Fruit fly (Drosophila melanogaster) whole organism, pupa: ENCODE results near the gene Spn28F.
A peak's percentile ranks its signal among the peaks of the same experiment; 100 is the strongest.

ENCODE experiments used
- CG10348 ChIP-seq: fragments of 200-800 bp; sonication (Bioruptor generic); IDR thresholded peaks from 2 replicates; pipeline ENCODE4 v1.3.6; 2022; ENCODE audit warnings: missing biosample characterization, missing genetic modification characterization
- CG12605 ChIP-seq: fragments of 200-800 bp; sonication (Bioruptor generic); IDR thresholded peaks from 2 replicates; pipeline ENCODE4 v1.3.6; 2022; ENCODE audit warnings: missing biosample characterization, missing genetic modification characterization
- CG13204 ChIP-seq: fragments of 200-800 bp; sonication (Bioruptor generic); optimal IDR thresholded peaks from 2 replicates; lab custom pipeline; 2018; ENCODE audit warnings: missing biosample characterization, mild to moderate bottlenecking, missing genetic modification characterization, moderate library complexity
- CG14655 ChIP-seq: fragments of 200-800 bp; sonication (Bioruptor generic); optimal IDR thresholded peaks from 3 replicates; lab custom pipeline; 2017; ENCODE audit warnings: mild to moderate bottlenecking, missing biosample characterization, missing genetic modification reagents, missing genetic modification characterization
- CG15710 ChIP-seq: fragments of 200-800 bp; sonication (Bioruptor generic); optimal IDR thresholded peaks from 2 replicates; lab custom pipeline; 2018; ENCODE audit warnings: missing biosample characterization, mild to moderate bottlenecking, missing genetic modification characterization, moderate library complexity
- CG17806 ChIP-seq: fragments of 200-800 bp; sonication (Bioruptor generic); optimal IDR thresholded peaks from 2 replicates; lab custom pipeline; 2018; ENCODE audit warnings: missing biosample characterization, mild to moderate bottlenecking, missing genetic modification characterization, moderate library complexity
- CG32121 ChIP-seq: fragments of 200-800 bp; sonication (Bioruptor generic); IDR thresholded peaks from 2 replicates; pipeline ENCODE4 v1.3.6; 2022; ENCODE audit warnings: missing biosample characterization, missing genetic modification characterization
- CG34367 ChIP-seq: fragments of 200-800 bp; sonication (Bioruptor generic); optimal IDR thresholded peaks from 2 replicates; lab custom pipeline; 2018; ENCODE audit warnings: missing biosample characterization, mild to moderate bottlenecking, missing genetic modification characterization
- CG4496 ChIP-seq: fragments of 200-800 bp; sonication (Bioruptor generic); IDR thresholded peaks from 3 replicates; pipeline ENCODE4 v1.3.6; 2022; ENCODE audit warnings: missing biosample characterization, missing genetic modification characterization
- CG8159 ChIP-seq: fragments of 200-800 bp; sonication (Bioruptor generic); optimal IDR thresholded peaks from 3 replicates; lab custom pipeline; 2018; ENCODE audit warnings: missing biosample characterization, mild to moderate bottlenecking, missing genetic modification characterization, moderate library complexity
- CG8301 ChIP-seq: fragments of 200-800 bp; sonication (Bioruptor generic); optimal IDR thresholded peaks from 2 replicates; lab custom pipeline; 2018; ENCODE audit warnings: missing biosample characterization, mild to moderate bottlenecking, missing genetic modification characterization
- CG9948 ChIP-seq: fragments of 200-800 bp; sonication (Bioruptor generic); optimal IDR thresholded peaks from 2 replicates; lab custom pipeline; 2018; ENCODE audit warnings: missing biosample characterization, mild to moderate bottlenecking, missing genetic modification characterization, moderate library complexity
- D1 ChIP-seq: fragments of 200-800 bp; sonication (Bioruptor generic); optimal IDR thresholded peaks from 2 replicates; lab custom pipeline; 2018; ENCODE audit warnings: missing biosample characterization, mild to moderate bottlenecking, missing genetic modification characterization, moderate library complexity
- EcR ChIP-seq: fragments of 200-800 bp; sonication (Bioruptor generic); optimal IDR thresholded peaks from 3 replicates; lab custom pipeline; 2019; ENCODE audit warnings: missing biosample characterization, missing genetic modification characterization, mild to moderate bottlenecking, moderate library complexity, missing genetic modification reagents
- Ets98B ChIP-seq: fragments of 200-800 bp; sonication (Bioruptor generic); IDR thresholded peaks from 2 replicates; pipeline ENCODE4 v1.3.6; 2022; ENCODE audit warnings: missing biosample characterization, missing genetic modification characterization
- Pif1A ChIP-seq: fragments of 200-800 bp; sonication (Bioruptor generic); optimal IDR thresholded peaks from 3 replicates; lab custom pipeline; 2016; ENCODE audit warnings: missing biosample characterization, missing genetic modification characterization
- Pif1B ChIP-seq: fragments of 200-800 bp; sonication (Bioruptor generic); optimal IDR thresholded peaks from 3 replicates; lab custom pipeline; 2016; ENCODE audit warnings: missing biosample characterization, missing genetic modification characterization
- Snoo ChIP-seq: fragments of 200-800 bp; sonication (Bioruptor generic); optimal IDR thresholded peaks from 3 replicates; lab custom pipeline; 2017; ENCODE audit warnings: missing biosample characterization, mild to moderate bottlenecking, missing genetic modification characterization, inconsistent platforms
- fd96Ca ChIP-seq: fragments of 200-800 bp; sonication (Bioruptor generic); IDR thresholded peaks from 3 replicates; pipeline ENCODE4 v1.3.6; 2022; ENCODE audit warnings: missing biosample characterization, missing genetic modification characterization
- gl ChIP-seq: fragments of 200-800 bp; sonication (Bioruptor generic); optimal IDR thresholded peaks from 2 replicates; lab custom pipeline; 2018; ENCODE audit warnings: missing biosample characterization, mild to moderate bottlenecking, missing genetic modification characterization
- rn ChIP-seq: fragments of 200-800 bp; sonication (Bioruptor generic); IDR thresholded peaks from 2 replicates; pipeline ENCODE4 v1.3.6; 2022; ENCODE audit warnings: missing biosample characterization, missing genetic modification characterization

The Spn28F gene

dm6 chr2L:8203748-8204147, 37.9 kb downstream of the Spn28F start:
- TF ChIP-seq CG10348 (GFP tag; lab: Robert Waterston, UW) (no peak), CG4496 (no peak), CG34367 (no peak), CG8301 (tag; lab: Kevin White, UChicago) (no peak), fd96Ca (GFP tag; lab: Robert Waterston, UW) (no peak), CG8159 (tag; lab: Kevin White, UChicago) (no peak), CG17806 (tag; lab: Kevin White, UChicago) (no peak)

dm6 chr2L:8202569-8202968, 39.0 kb downstream of the Spn28F start:
- TF ChIP-seq CG12605 (GFP tag; lab: Robert Waterston, UW) (0 out of 2 replicates have a peak, but pooled peaks have one; percentile 30), gl (peak; percentile 21), Snoo (tag; lab: Kevin White, UChicago) (no peak), CG4496 (0 out of 3 replicates have a peak, but pooled peaks have one; percentile 36)
- TF ChIP-seq, all 21 proteins: peak for 3

dm6 chr2L:8198757-8199156, 42.8 kb downstream of the Spn28F start, which contains the start of gene PGAP5:
TSS of gene PGAP5 (plus strand) at chr2L:8198882.
- TF ChIP-seq gl (no peak), Ets98B (GFP tag; lab: Robert Waterston, UW) (no peak), CG8301 (tag; lab: Kevin White, UChicago) (no peak), fd96Ca (GFP tag; lab: Robert Waterston, UW) (no peak), CG8159 (tag; lab: Kevin White, UChicago) (no peak), Snoo (tag; lab: Kevin White, UChicago) (no peak), rn (GFP tag; lab: Robert Waterston, UW) (no peak), CG12605 (GFP tag; lab: Robert Waterston, UW) (no peak)

- TF ChIP-seq D1 (tag; lab: Kevin White, UChicago) (no peak), CG12605 (GFP tag; lab: Robert Waterston, UW) (no peak), CG10348 (GFP tag; lab: Robert Waterston, UW) (no peak), CG32121 (GFP tag; lab: Robert Waterston, UW) (no peak), CG9948 (tag; lab: Kevin White, UChicago) (no peak), Ets98B (GFP tag; lab: Robert Waterston, UW) (no peak), CG34367 (no peak), CG15710 (tag; lab: Kevin White, UChicago) (no peak), rn (GFP tag; lab: Robert Waterston, UW) (no peak)
- TF ChIP-seq, all 21 proteins: peak for 0
Measured at dm6 chr2L:8196757-8197530, 44.7 kb downstream of the Spn28F start, which contains the start of the genes CG8475 and CG8460. TSS of gene CG8475 (minus strand) at chr2L:8196918. TSS of gene CG8460 (plus strand) at chr2L:8197193.

dm6 chr2L:8195722-8196323, 45.8 kb downstream of the Spn28F start:
- TF ChIP-seq Snoo (tag; lab: Kevin White, UChicago), result no peak
- no peak for TF ChIP-seq EcR (GFP tag; lab: Kevin White, UChicago)
- no peak for TF ChIP-seq CG9948 (tag; lab: Kevin White, UChicago)
- no peak for TF ChIP-seq rn (GFP tag; lab: Robert Waterston, UW)
- no peak for TF ChIP-seq Ets98B (GFP tag; lab: Robert Waterston, UW)
- no peak for TF ChIP-seq CG14655 (GFP tag; lab: Kevin White, UChicago)
- TF ChIP-seq, all 21 proteins: peak for 0

DNA sequence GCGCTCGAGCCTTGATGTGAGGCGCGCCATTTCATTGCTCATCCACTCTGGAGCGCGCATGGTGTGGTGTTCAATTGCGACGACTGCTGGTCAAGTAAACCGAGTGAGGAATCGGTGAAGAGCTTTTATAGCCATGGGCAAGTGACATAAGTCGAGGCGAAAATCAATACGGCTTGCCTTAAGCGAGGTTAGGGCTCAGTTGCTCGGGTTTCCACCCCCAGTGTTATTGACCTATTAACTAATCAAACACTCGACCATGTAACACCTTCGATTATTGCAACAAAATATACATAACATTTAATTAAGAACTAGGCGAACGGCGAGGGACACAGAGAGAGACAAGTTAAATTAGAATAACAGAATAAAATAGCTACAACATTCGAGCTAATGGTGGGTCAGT, 50.9 kb downstream of the Spn28F start, which contains the start of gene CG34134:
CG34134 (minus strand) TSS at position 101 of the 400 bp plus-strand sequence.
- TF ChIP-seq CG15710 (tag; lab: Kevin White, UChicago) (no peak), Ets98B (GFP tag; lab: Robert Waterston, UW) (no peak), CG8301 (tag; lab: Kevin White, UChicago) (no peak), Pif1A (no peak), CG4496 (no peak), CG13204 (no peak), CG10348 (GFP tag; lab: Robert Waterston, UW) (no peak), D1 (tag; lab: Kevin White, UChicago) (no peak), rn (GFP tag; lab: Robert Waterston, UW) (no peak), EcR (GFP tag; lab: Kevin White, UChicago) (no peak), Pif1B (GFP tag; lab: Kevin White, UChicago) (no peak), CG12605 (GFP tag; lab: Robert Waterston, UW) (no peak), CG9948 (tag; lab: Kevin White, UChicago) (no peak), fd96Ca (GFP tag; lab: Robert Waterston, UW) (no peak), CG34367 (no peak), CG8159 (tag; lab: Kevin White, UChicago) (no peak)
